Fruit fly (Drosophila melanogaster) whole organism, embryonic: ENCODE measurements around the gene CG6726.
A peak's percentile ranks its signal among the peaks of the same experiment; 100 is the strongest.

Experiments
- Ada2b ChIP-seq: fragments of 200-800 bp; sonication (Bioruptor generic); IDR thresholded peaks from 2 replicates; pipeline ENCODE4 v1.3.6; 2022; ENCODE audit warnings: missing biosample characterization, missing genetic modification characterization
- Antp ChIP-seq: fragments of 200-800 bp; sonication (Bioruptor generic); optimal IDR thresholded peaks from 3 replicates; lab custom pipeline; 2016; ENCODE audit warnings: missing biosample characterization, missing genetic modification characterization
- CG11085 ChIP-seq: fragments of 200-800 bp; sonication (Bioruptor generic); IDR thresholded peaks from 2 replicates; pipeline ENCODE4 v1.3.6; 2022; ENCODE audit warnings: missing biosample characterization, missing genetic modification characterization
- CG12219 ChIP-seq: fragments of 200-800 bp; sonication (Bioruptor generic); optimal IDR thresholded peaks from 3 replicates; lab custom pipeline; 2018; ENCODE audit warnings: missing biosample characterization, mild to moderate bottlenecking, missing genetic modification characterization
- CG12769 ChIP-seq: fragments of 200-800 bp; sonication (Bioruptor generic); optimal IDR thresholded peaks from 2 replicates; lab custom pipeline; 2019; ENCODE audit warnings: missing biosample characterization, mild to moderate bottlenecking, missing genetic modification characterization, moderate library complexity
- CG14860 ChIP-seq: fragments of 200-800 bp; sonication (Bioruptor generic); IDR thresholded peaks from 3 replicates; pipeline ENCODE4 v1.3.6; 2022; ENCODE audit warnings: missing biosample characterization, missing genetic modification characterization; ENCODE audit not compliant: partially characterized antibody
- CG1529 ChIP-seq: fragments of 200-800 bp; sonication (Bioruptor generic); optimal IDR thresholded peaks from 3 replicates; lab custom pipeline; 2018; ENCODE audit warnings: missing biosample characterization, missing genetic modification characterization
- CG15514 ChIP-seq: fragments of 200-800 bp; sonication (Bioruptor generic); optimal IDR thresholded peaks from 3 replicates; lab custom pipeline; 2017; ENCODE audit warnings: missing biosample characterization, missing genetic modification characterization, mild to moderate bottlenecking, moderate library complexity, missing genetic modification reagents
- CG18599 ChIP-seq: fragments of 200-800 bp; sonication (Bioruptor generic); optimal IDR thresholded peaks from 3 replicates; lab custom pipeline; 2017; ENCODE audit warnings: missing biosample characterization, missing genetic modification characterization, mild to moderate bottlenecking, moderate library complexity, missing genetic modification reagents
- CG18619 ChIP-seq: fragments of 200-800 bp; sonication (Bioruptor generic); optimal IDR thresholded peaks from 3 replicates; lab custom pipeline; 2017; ENCODE audit warnings: missing biosample characterization, mild to moderate bottlenecking, missing genetic modification characterization
- CG32767 ChIP-seq: fragments of 200-800 bp; sonication (Bioruptor generic); IDR thresholded peaks from 2 replicates; pipeline ENCODE4 v1.3.6; 2022; ENCODE audit warnings: missing biosample characterization, missing genetic modification characterization
- CG3847 ChIP-seq: fragments of 200-800 bp; sonication (Bioruptor generic); IDR thresholded peaks from 2 replicates; pipeline ENCODE4 v1.3.6; 2022; ENCODE audit warnings: missing biosample characterization, missing genetic modification characterization
- CG43689 ChIP-seq: fragments of 200-800 bp; sonication (Bioruptor generic); IDR thresholded peaks from 2 replicates; pipeline ENCODE4 v1.3.6; 2022; ENCODE audit warnings: missing biosample characterization, missing genetic modification characterization
- CG7372 ChIP-seq: fragments of 200-800 bp; sonication (Bioruptor generic); IDR thresholded peaks from 2 replicates; pipeline ENCODE4 v1.3.6; 2022; ENCODE audit warnings: missing biosample characterization, missing genetic modification characterization
- CG7963 ChIP-seq: fragments of 200-800 bp; sonication (Bioruptor generic); IDR thresholded peaks from 3 replicates; pipeline ENCODE4 v1.3.6; 2022; ENCODE audit warnings: missing biosample characterization, missing genetic modification characterization; ENCODE audit not compliant: partially characterized antibody
- CG8290 ChIP-seq, 3 experiments: fragments of 200-800 bp; sonication (Bioruptor generic); optimal IDR thresholded peaks; 2 replicates each; lab custom pipeline; 2016 to 2019; ENCODE audit warnings: missing biosample characterization in 3 of 3, missing genetic modification characterization in 3 of 3, mild to moderate bottlenecking in 2 of 3, moderate library complexity in 1 of 3
- CG8944 ChIP-seq: fragments of 200-800 bp; sonication (Bioruptor generic); optimal IDR thresholded peaks from 3 replicates; lab custom pipeline; 2016; ENCODE audit warnings: missing biosample characterization, missing genetic modification characterization
- CG9215 ChIP-seq: fragments of 200-800 bp; sonication (Bioruptor generic); IDR thresholded peaks from 2 replicates; pipeline ENCODE4 v1.3.6; 2022; ENCODE audit warnings: missing biosample characterization, missing genetic modification characterization
- CG9437 ChIP-seq: fragments of 200-800 bp; sonication (Bioruptor generic); optimal IDR thresholded peaks from 2 replicates; lab custom pipeline; 2018; ENCODE audit warnings: missing biosample characterization, mild to moderate bottlenecking, missing genetic modification characterization
- CG9727 ChIP-seq: fragments of 200-800 bp; sonication (Bioruptor generic); optimal IDR thresholded peaks from 3 replicates; lab custom pipeline; 2017; ENCODE audit warnings: missing biosample characterization, mild to moderate bottlenecking, missing genetic modification characterization
- CG9876 ChIP-seq: fragments of 200-800 bp; sonication (Bioruptor generic); optimal IDR thresholded peaks from 2 replicates; lab custom pipeline; 2016; ENCODE audit warnings: missing biosample characterization, missing genetic modification characterization
- Dbx ChIP-seq: fragments of 200-800 bp; sonication (Bioruptor generic); IDR thresholded peaks from 3 replicates; pipeline ENCODE4 v1.3.6; 2022; ENCODE audit warnings: missing biosample characterization, missing genetic modification characterization
- H15 ChIP-seq: fragments of 200-800 bp; sonication (Bioruptor generic); IDR thresholded peaks from 3 replicates; pipeline ENCODE4 v1.3.6; 2022; ENCODE audit warnings: missing biosample characterization, missing genetic modification characterization
- HLHmδ ChIP-seq: fragments of 200-800 bp; sonication (Bioruptor generic); optimal IDR thresholded peaks from 2 replicates; lab custom pipeline; 2018; ENCODE audit warnings: missing biosample characterization, mild to moderate bottlenecking, missing genetic modification characterization, moderate library complexity
- HmgZ ChIP-seq: fragments of 200-800 bp; sonication (Bioruptor generic); optimal IDR thresholded peaks from 2 replicates; lab custom pipeline; 2018; ENCODE audit warnings: missing biosample characterization, mild to moderate bottlenecking, missing genetic modification characterization
- Meics ChIP-seq: fragments of 200-800 bp; sonication (Bioruptor generic); optimal IDR thresholded peaks from 2 replicates; lab custom pipeline; 2017; ENCODE audit warnings: missing biosample characterization, mild to moderate bottlenecking, missing genetic modification characterization
- Oli ChIP-seq: fragments of 200-800 bp; sonication (Bioruptor generic); optimal IDR thresholded peaks from 2 replicates; lab custom pipeline; 2018; ENCODE audit warnings: missing biosample characterization, mild to moderate bottlenecking, missing genetic modification characterization, moderate library complexity
- Pdp1 ChIP-seq, 2 experiments: fragments of 200-800 bp; sonication (Bioruptor generic); optimal IDR thresholded peaks; 3 replicates each; lab custom pipeline; 2016; ENCODE audit warnings: missing biosample characterization in 2 of 2, missing genetic modification characterization in 2 of 2, mild to moderate bottlenecking in 1 of 2, moderate library complexity in 1 of 2
- Side ChIP-seq: fragments of 200-800 bp; sonication (Bioruptor generic); optimal IDR thresholded peaks from 2 replicates; lab custom pipeline; 2016; ENCODE audit warnings: missing biosample characterization, missing genetic modification characterization
- Sin3A ChIP-seq: fragments of >200 bp; optimal IDR thresholded peaks from 2 replicates; lab custom pipeline; 2018
- Sox100B ChIP-seq: fragments of 200-800 bp; sonication (Bioruptor generic); optimal IDR thresholded peaks from 3 replicates; lab custom pipeline; 2018; ENCODE audit warnings: missing biosample characterization, mild to moderate bottlenecking, missing genetic modification characterization
- Sry-β ChIP-seq: fragments of 200-800 bp; sonication (Bioruptor generic); optimal IDR thresholded peaks from 2 replicates; lab custom pipeline; 2018; ENCODE audit warnings: missing biosample characterization, mild to moderate bottlenecking, missing genetic modification characterization, moderate library complexity
- chm ChIP-seq: fragments of 200-800 bp; sonication (Bioruptor generic); IDR thresholded peaks from 2 replicates; pipeline ENCODE4 v1.3.6; 2022; ENCODE audit warnings: missing biosample characterization, missing genetic modification characterization
- dati ChIP-seq: fragments of 200-800 bp; sonication (Bioruptor generic); IDR thresholded peaks from 2 replicates; pipeline ENCODE4 v1.3.6; 2022; ENCODE audit warnings: missing biosample characterization, missing genetic modification characterization
- eve ChIP-seq, 2 experiments: fragments of >200 bp; optimal IDR thresholded peaks; 2 replicates each; lab custom pipeline; 2017; ENCODE audit warnings: missing biosample characterization in 2 of 2, missing genetic modification characterization in 2 of 2
- fd102C ChIP-seq: fragments of 200-800 bp; sonication (Bioruptor generic); optimal IDR thresholded peaks from 2 replicates; lab custom pipeline; 2018; ENCODE audit warnings: missing biosample characterization, mild to moderate bottlenecking, missing genetic modification characterization, moderate library complexity
- fd3F ChIP-seq: fragments of 200-800 bp; sonication (Bioruptor generic); optimal IDR thresholded peaks from 2 replicates; lab custom pipeline; 2018; ENCODE audit warnings: missing biosample characterization, mild to moderate bottlenecking, missing genetic modification characterization, moderate library complexity
- hbn ChIP-seq: fragments of 200-800 bp; sonication (Bioruptor generic); IDR thresholded peaks from 2 replicates; pipeline ENCODE4 v1.3.6; 2022; ENCODE audit warnings: missing biosample characterization, missing genetic modification characterization; ENCODE audit not compliant: partially characterized antibody
- her ChIP-seq: fragments of 200-800 bp; sonication (Bioruptor generic); optimal IDR thresholded peaks from 2 replicates; lab custom pipeline; 2016; ENCODE audit warnings: missing biosample characterization, missing genetic modification characterization
- insv ChIP-seq, 2 experiments: fragments of 200-800 bp; sonication (Bioruptor generic); optimal IDR thresholded peaks; 3 replicates each; lab custom pipeline; 2016 to 2018; ENCODE audit warnings: missing biosample characterization in 2 of 2, missing genetic modification characterization in 2 of 2
- jing ChIP-seq: fragments of 200-800 bp; sonication (Bioruptor generic); optimal IDR thresholded peaks from 2 replicates; lab custom pipeline; 2018; ENCODE audit warnings: missing biosample characterization, mild to moderate bottlenecking, missing genetic modification characterization
- nerfin-2 ChIP-seq: fragments of 200-800 bp; sonication (Bioruptor generic); IDR thresholded peaks from 2 replicates; pipeline ENCODE4 v1.3.6; 2022; ENCODE audit warnings: missing biosample characterization, missing genetic modification characterization; ENCODE audit not compliant: partially characterized antibody
- nmo ChIP-seq: fragments of 200-800 bp; sonication (Bioruptor generic); optimal IDR thresholded peaks from 2 replicates; lab custom pipeline; 2018; ENCODE audit warnings: missing biosample characterization, mild to moderate bottlenecking, missing genetic modification characterization, moderate library complexity
- pan ChIP-seq, 4 experiments: fragments of >200 bp in 3 of 4; fragments of 200-800 bp in 1 of 4; sonication (Bioruptor generic) in 1 of 4; optimal IDR thresholded peaks in 3 of 4; IDR thresholded peaks in 1 of 4; 2 replicates each; pipeline versions ENCODE4 v1.3.6 to Lab custom; 2017 to 2022; ENCODE audit warnings: missing biosample characterization in 2 of 4, missing genetic modification characterization in 2 of 4, mixed read lengths in 1 of 4
- pb ChIP-seq: fragments of 200-800 bp; sonication (Bioruptor generic); optimal IDR thresholded peaks from 3 replicates; lab custom pipeline; 2016; ENCODE audit warnings: missing biosample characterization, missing genetic modification characterization
- sob ChIP-seq: fragments of 200-800 bp; sonication (Bioruptor generic); IDR thresholded peaks from 2 replicates; pipeline ENCODE4 v1.3.6; 2022; ENCODE audit warnings: missing biosample characterization, missing genetic modification characterization
- sug ChIP-seq: fragments of 200-800 bp; optimal IDR thresholded peaks from 2 replicates; lab custom pipeline; 2019; ENCODE audit warnings: missing biosample characterization, mild to moderate bottlenecking, missing genetic modification characterization, moderate library complexity
- trh ChIP-seq: fragments of 200-800 bp; sonication (Bioruptor generic); optimal IDR thresholded peaks from 2 replicates; lab custom pipeline; 2016; ENCODE audit warnings: missing biosample characterization, missing genetic modification characterization
- wek ChIP-seq: fragments of 200-800 bp; sonication (Bioruptor generic); optimal IDR thresholded peaks from 3 replicates; lab custom pipeline; 2018; ENCODE audit warnings: missing biosample characterization, mild to moderate bottlenecking, missing genetic modification characterization, moderate library complexity

CG6726 gene

DNA sequence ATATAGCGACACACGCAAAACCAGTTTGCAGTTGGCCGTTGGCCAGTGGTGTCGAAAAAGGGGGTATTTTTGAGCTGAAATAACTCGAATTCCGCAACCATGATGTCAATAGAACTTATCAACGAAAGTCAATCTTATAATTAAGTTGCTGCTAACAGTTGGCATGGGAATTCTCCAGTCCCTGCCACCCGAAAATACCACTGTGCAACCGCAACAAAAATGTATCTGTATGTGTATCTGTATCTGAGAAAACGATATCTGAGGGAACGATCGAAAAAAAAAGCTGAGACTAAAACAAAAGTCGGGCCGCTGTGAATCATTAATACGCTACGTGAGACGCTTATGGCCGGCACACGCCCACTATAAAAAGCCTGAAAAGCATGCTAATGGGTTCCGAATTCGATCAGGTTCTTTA, 45.0 kb upstream of the CG6726 start (continued):
- TF ChIP-seq her (GFP tag; lab: Kevin White, UChicago) (peak; percentile 22), sug (no peak), CG9437 (GFP tag; lab: Kevin White, UChicago) (no peak), CG9876 (GFP tag; lab: Kevin White, UChicago) (no peak), Pdp1 (GFP tag; optimal IDR thresholded peaks at IDR 0.05; lab: Kevin White, UChicago) (peak in 1 of 2 experiments; percentile 43), HmgZ (tag; lab: Kevin White, UChicago) (no peak), chm (GFP tag; lab: Robert Waterston, UW) (no peak), insv (GFP tag; optimal IDR thresholded peaks at IDR 0.05; lab: Kevin White, UChicago) (no peak), Ada2b (GFP tag; lab: Robert Waterston, UW) (peak; percentile 55; the same call in 1 of the 2 replicates), sob (GFP tag; lab: Robert Waterston, UW) (peak; percentile 67; the same call in 1 of the 2 replicates), CG9727 (no peak), CG7372 (peak; percentile 26; the same call in 1 of the 2 replicates), Oli (tag; lab: Kevin White, UChicago) (peak; percentile 51), CG18619 (GFP tag; lab: Kevin White, UChicago) (peak; percentile 24), jing (GFP tag; lab: Kevin White, UChicago) (no peak), CG8944 (GFP tag; lab: Kevin White, UChicago) (no peak), Dbx (GFP tag; lab: Robert Waterston, UW) (peak; percentile 76), CG14860 (GFP tag; lab: Robert Waterston, UW) (no peak), CG15514 (GFP tag; lab: Kevin White, UChicago) (peak; percentile 39), eve (GFP tag; optimal IDR thresholded peaks at IDR 0.05; lab: Kevin White, UChicago) (no peak), trh (no peak), pb (GFP tag; lab: Kevin White, UChicago) (peak; percentile 3), HLHmδ (GFP tag; lab: Kevin White, UChicago) (no peak), pan (optimal IDR thresholded peaks at IDR 0.05; lab: Kevin White, UChicago) (no peak), pan (GFP tag; optimal IDR thresholded peaks at IDR 0.05 in 1 of 2, IDR thresholded peaks at IDR 0.05 in 1 of 2) (peak in 1 of 2 experiments; percentile 73), hbn (GFP tag; lab: Robert Waterston, UW) (no peak), fd102C (GFP tag; lab: Kevin White, UChicago) (no peak), CG8290 (GFP tag; optimal IDR thresholded peaks at IDR 0.05; lab: Kevin White, UChicago) (no peak), CG8290 (tag; optimal IDR thresholded peaks at IDR 0.05; lab: Kevin White, UChicago) (peak in 1 of 2 experiments; percentile 77), nmo (GFP tag; lab: Kevin White, UChicago) (peak; percentile 14), nerfin-2 (GFP tag; lab: Robert Waterston, UW) (no peak), Sry-β (no peak), CG18599 (GFP tag; lab: Kevin White, UChicago) (peak; percentile 45), CG7963 (GFP tag; lab: Robert Waterston, UW) (no peak), Meics (GFP tag; lab: Kevin White, UChicago) (peak; percentile 60), CG43689 (GFP tag; lab: Robert Waterston, UW) (no peak), fd3F (GFP tag; lab: Kevin White, UChicago) (peak; percentile 41), CG32767 (GFP tag; lab: Robert Waterston, UW) (peak; percentile 52; the same call in 1 of the 2 replicates), CG3847 (peak; percentile 48), H15 (GFP tag; lab: Robert Waterston, UW) (0 out of 3 replicates have a peak, but pooled peaks have one; percentile 26), Side (peak; percentile 47), Sin3A (lab: Kevin White, UChicago) (no peak), CG9215 (GFP tag; lab: Robert Waterston, UW) (peak; percentile 61; the same call in 1 of the 2 replicates), dati (no peak), CG1529 (GFP tag; lab: Kevin White, UChicago) (no peak), Sox100B (GFP tag; lab: Kevin White, UChicago) (no peak), CG11085 (GFP tag; lab: Robert Waterston, UW) (no peak), CG12219 (no peak), wek (GFP tag; lab: Kevin White, UChicago) (no peak), CG12769 (peak; percentile 80), Antp (GFP tag; lab: Kevin White, UChicago) (peak; percentile 52)
